Worm (Caenorhabditis elegans) whole organism, late embryonic: Measurements from ENCODE around the gene famp-1.

Experiments used
- Y22D7AL.16 ChIP-seq: sonication (generic microtip); optimal IDR thresholded peaks from 2 replicates; lab custom pipeline; 2016; ENCODE audit warnings: missing genetic modification characterization, missing compliant biosample characterization
- hlh-13 ChIP-seq: fragments of 200-800 bp; sonication (Bioruptor generic); optimal IDR thresholded peaks from 2 replicates; lab custom pipeline; 2018; ENCODE audit warnings: mild to moderate bottlenecking, missing genetic modification characterization, missing compliant biosample characterization
- pax-1 ChIP-seq: fragments of 150-350 bp; optimal IDR thresholded peaks from 2 replicates; lab custom pipeline; 2014; ENCODE audit warnings: missing biosample characterization, missing genetic modification characterization

ce11 chrIV:2235983-2236382 lies 27.5 kb downstream of the famp-1 start:
- TF ChIP-seq hlh-13: no peak
- no peak for TF ChIP-seq Y22D7AL.16
- no peak for TF ChIP-seq pax-1
